Worm (Caenorhabditis elegans) whole organism, L1 larva: ENCODE measurements around the gene C54E4.1.

Source experiments
- aly-2 ChIP-seq: fragments of 150-350 bp; optimal IDR thresholded peaks from 2 replicates; lab custom pipeline; 2014; ENCODE audit warnings: missing biosample characterization, missing genetic modification characterization
- blmp-1 ChIP-seq: fragments of 150-350 bp; optimal IDR thresholded peaks from 2 replicates; lab custom pipeline; 2014; ENCODE audit warnings: missing biosample characterization, missing genetic modification characterization
- ceh-8 ChIP-seq: fragments of 200-800 bp; sonication (Bioruptor generic); optimal IDR thresholded peaks from 2 replicates; lab custom pipeline; 2018; ENCODE audit warnings: mild to moderate bottlenecking, missing genetic modification characterization, moderate library complexity, missing compliant biosample characterization
- ceh-82 ChIP-seq, 3 experiments: fragments of 150-350 bp in 1 of 3; sonication (generic microtip) in 2 of 3; optimal IDR thresholded peaks; 2 replicates each; lab custom pipeline; 2014 to 2017; ENCODE audit warnings: missing biosample characterization in 3 of 3, missing genetic modification characterization in 3 of 3
- ceh-88 ChIP-seq: fragments of 200-800 bp; sonication (Bioruptor generic); IDR thresholded peaks from 2 replicates; pipeline ENCODE4 v1.3.6; 2022; ENCODE audit warnings: missing genetic modification characterization, missing compliant biosample characterization
- ces-1 ChIP-seq: fragments of 150-350 bp; optimal IDR thresholded peaks from 2 replicates; lab custom pipeline; 2014; ENCODE audit warnings: missing biosample characterization, missing genetic modification reagents, missing genetic modification characterization
- dpl-1 ChIP-seq, 3 experiments: fragments of 150-350 bp in 2 of 3; sonication (generic microtip) in 1 of 3; optimal IDR thresholded peaks; 2 replicates each; lab custom pipeline; 2014 to 2017; ENCODE audit warnings: missing biosample characterization in 3 of 3, missing genetic modification characterization in 3 of 3, missing genetic modification reagents in 3 of 3
- dsc-1 ChIP-seq: sonication (generic microtip); optimal IDR thresholded peaks from 2 replicates; lab custom pipeline; 2016; ENCODE audit warnings: mild to moderate bottlenecking, missing genetic modification characterization, missing compliant biosample characterization
- efl-1 ChIP-seq, 4 experiments: fragments of 150-350 bp; optimal IDR thresholded peaks in 3 of 4; peaks in 1 of 4; 1 replicate in 1 of 4; 2 replicates in 3 of 4; lab custom pipeline; 2014; ENCODE audit warnings: missing biosample characterization in 2 of 4, missing genetic modification characterization in 2 of 4, missing genetic modification reagents in 2 of 4
- egl-27 ChIP-seq, 2 experiments: fragments of 150-350 bp in 1 of 2; sonication (generic microtip); optimal IDR thresholded peaks; 3 replicates each; lab custom pipeline; 2017 to 2018; ENCODE audit warnings: missing biosample characterization in 2 of 2, missing genetic modification characterization in 2 of 2, missing genetic modification reagents in 2 of 2
- elt-2 ChIP-seq: sonication (generic microtip); optimal IDR thresholded peaks from 2 replicates; lab custom pipeline; 2016; ENCODE audit warnings: missing genetic modification characterization, mild to moderate bottlenecking, inconsistent platforms, missing compliant biosample characterization, missing genetic modification reagents
- elt-3 ChIP-seq, 6 experiments: fragments of 150-350 bp in 1 of 6; sonication (generic microtip); optimal IDR thresholded peaks; 2 replicates each; lab custom pipeline; 2017 to 2018; ENCODE audit warnings: missing biosample characterization in 6 of 6, missing genetic modification characterization in 6 of 6, inconsistent platforms in 1 of 6
- ets-5 ChIP-seq: fragments of 200-800 bp; sonication (Bioruptor generic); IDR thresholded peaks from 2 replicates; pipeline ENCODE4 v1.3.6; 2022; ENCODE audit warnings: missing genetic modification characterization, missing compliant biosample characterization
- fkh-4 ChIP-seq: sonication (generic microtip); optimal IDR thresholded peaks from 2 replicates; lab custom pipeline; 2016; ENCODE audit warnings: missing compliant biosample characterization, missing genetic modification characterization, borderline replicate concordance
- grh-1 ChIP-seq: fragments of 200-800 bp; sonication (Bioruptor generic); IDR thresholded peaks from 2 replicates; pipeline ENCODE4 v1.3.6; 2022; ENCODE audit warnings: missing genetic modification reagents, missing genetic modification characterization, missing compliant biosample characterization
- hlh-17 ChIP-seq: fragments of 200-800 bp; sonication (Bioruptor generic); optimal IDR thresholded peaks from 2 replicates; lab custom pipeline; 2018; ENCODE audit warnings: missing genetic modification characterization, mild to moderate bottlenecking, missing compliant biosample characterization, moderate library complexity, borderline replicate concordance
- irx-1 ChIP-seq: sonication (generic microtip); optimal IDR thresholded peaks from 2 replicates; lab custom pipeline; 2016; ENCODE audit warnings: missing genetic modification characterization, missing compliant biosample characterization
- isw-1 ChIP-seq: fragments of 200-800 bp; sonication (Bioruptor generic); IDR thresholded peaks from 2 replicates; pipeline ENCODE4 v1.3.6; 2022; ENCODE audit warnings: missing genetic modification characterization, missing compliant biosample characterization
- jun-1 ChIP-seq: fragments of 150-350 bp; optimal IDR thresholded peaks from 2 replicates; lab custom pipeline; 2014; ENCODE audit warnings: missing biosample characterization, missing genetic modification reagents, missing genetic modification characterization
- lin-13 ChIP-seq: fragments of 150-350 bp; optimal IDR thresholded peaks from 2 replicates; lab custom pipeline; 2014; ENCODE audit warnings: missing biosample characterization, missing genetic modification reagents, missing genetic modification characterization
- lin-14 ChIP-seq: fragments of 200-800 bp; sonication (Bioruptor generic); optimal IDR thresholded peaks from 2 replicates; lab custom pipeline; 2018; ENCODE audit warnings: mild to moderate bottlenecking, missing genetic modification characterization, moderate library complexity, missing compliant biosample characterization
- lir-3 ChIP-seq: sonication (generic microtip); optimal IDR thresholded peaks from 2 replicates; lab custom pipeline; 2016; ENCODE audit warnings: mild to moderate bottlenecking, missing genetic modification characterization, moderate library complexity, missing compliant biosample characterization; ENCODE audit not compliant: poor library complexity
- mab-9 ChIP-seq: fragments of 200-800 bp; sonication (Bioruptor generic); IDR thresholded peaks from 2 replicates; pipeline ENCODE4 v1.3.6; 2022; ENCODE audit warnings: missing genetic modification reagents, missing genetic modification characterization, missing compliant biosample characterization
- mdl-1 ChIP-seq, 2 experiments: fragments of 150-350 bp; optimal IDR thresholded peaks; 2 replicates each; lab custom pipeline; 2014 to 2017; ENCODE audit warnings: missing biosample characterization in 2 of 2, missing genetic modification characterization in 2 of 2, inconsistent platforms in 1 of 2
- mep-1 ChIP-seq: fragments of 150-350 bp; optimal IDR thresholded peaks from 2 replicates; lab custom pipeline; 2014; ENCODE audit warnings: missing biosample characterization, missing genetic modification characterization
- nhr-11 ChIP-seq: fragments of 150-350 bp; optimal IDR thresholded peaks from 2 replicates; lab custom pipeline; 2014; ENCODE audit warnings: missing biosample characterization, missing genetic modification characterization
- nhr-19 ChIP-seq: fragments of 200-800 bp; sonication (Bioruptor generic); conservative IDR thresholded peaks from 2 replicates; pipeline ENCODE4 v1.3.6; 2022; ENCODE audit warnings: missing genetic modification characterization, missing compliant biosample characterization
- nhr-47 ChIP-seq: sonication (generic microtip); optimal IDR thresholded peaks from 2 replicates; lab custom pipeline; 2016; ENCODE audit warnings: mild to moderate bottlenecking, missing genetic modification characterization, moderate library complexity, missing compliant biosample characterization
- nhr-84 ChIP-seq: sonication (generic microtip); optimal IDR thresholded peaks from 2 replicates; lab custom pipeline; 2017; ENCODE audit warnings: missing biosample characterization, missing genetic modification characterization
- skn-1 ChIP-seq: fragments of 150-350 bp; optimal IDR thresholded peaks from 2 replicates; lab custom pipeline; 2014; ENCODE audit warnings: missing biosample characterization, missing genetic modification characterization
- sptf-1 ChIP-seq: fragments of 150-350 bp; optimal IDR thresholded peaks from 2 replicates; lab custom pipeline; 2014; ENCODE audit warnings: missing biosample characterization, missing genetic modification characterization
- tlp-1 ChIP-seq: fragments of 150-350 bp; optimal IDR thresholded peaks from 2 replicates; lab custom pipeline; 2014; ENCODE audit warnings: missing biosample characterization, missing genetic modification characterization
- unc-62 ChIP-seq: fragments of 150-350 bp; optimal IDR thresholded peaks from 2 replicates; lab custom pipeline; 2014; ENCODE audit warnings: missing biosample characterization, missing genetic modification reagents, missing genetic modification characterization
- zag-1 ChIP-seq: fragments of 150-350 bp; optimal IDR thresholded peaks from 2 replicates; lab custom pipeline; 2014; ENCODE audit warnings: missing biosample characterization, missing genetic modification characterization
- ztf-11 ChIP-seq, 2 experiments: sonication (generic microtip); optimal IDR thresholded peaks; 2 replicates each; lab custom pipeline; 2016 to 2017; ENCODE audit warnings: missing genetic modification characterization in 2 of 2, missing biosample characterization in 1 of 2, missing compliant biosample characterization in 1 of 2
- ztf-4 ChIP-seq: fragments of 150-350 bp; optimal IDR thresholded peaks from 2 replicates; lab custom pipeline; 2014; ENCODE audit warnings: missing biosample characterization, missing genetic modification characterization

Gene C54E4.1

DNA sequence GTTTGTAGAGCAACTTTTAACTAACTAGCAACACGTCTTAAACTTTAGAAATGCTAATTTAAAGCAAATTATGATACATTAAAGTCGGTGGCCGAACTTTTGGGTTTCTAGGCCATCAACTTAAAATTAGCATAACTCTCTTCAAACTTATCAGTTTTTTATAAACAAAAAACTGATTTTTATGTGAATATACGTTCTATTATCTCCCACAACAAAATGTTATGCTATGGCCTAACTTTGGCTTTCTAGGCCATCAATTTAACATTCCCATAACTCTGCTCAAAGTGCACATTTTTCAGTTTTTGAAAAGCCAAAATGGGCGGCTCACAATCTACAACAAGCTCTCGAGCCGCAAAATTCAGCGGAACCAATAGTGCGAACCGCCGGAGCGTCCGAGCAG lies at the start of gene C54E4.1:
TSS of gene C54E4.1 (plus strand) at position 301 of the 400 bp plus-strand sequence.
- TF ChIP-seq dpl-1 (GFP tag; optimal IDR thresholded peaks at IDR 0.05; lab: Kevin White, UChicago): no peak
- no peak for TF ChIP-seq jun-1 (tag; lab: Kevin White, UChicago)
- TF ChIP-seq sptf-1 (tag; lab: Kevin White, UChicago): no peak
- no peak for TF ChIP-seq lin-13 (GFP tag; lab: Kevin White, UChicago)
- no peak for TF ChIP-seq ztf-11 (tag; optimal IDR thresholded peaks at IDR 0.05; lab: Kevin White, UChicago)
- TF ChIP-seq aly-2 (tag; lab: Kevin White, UChicago): no peak
- TF ChIP-seq lir-3 (tag; lab: Kevin White, UChicago): no peak

DNA sequence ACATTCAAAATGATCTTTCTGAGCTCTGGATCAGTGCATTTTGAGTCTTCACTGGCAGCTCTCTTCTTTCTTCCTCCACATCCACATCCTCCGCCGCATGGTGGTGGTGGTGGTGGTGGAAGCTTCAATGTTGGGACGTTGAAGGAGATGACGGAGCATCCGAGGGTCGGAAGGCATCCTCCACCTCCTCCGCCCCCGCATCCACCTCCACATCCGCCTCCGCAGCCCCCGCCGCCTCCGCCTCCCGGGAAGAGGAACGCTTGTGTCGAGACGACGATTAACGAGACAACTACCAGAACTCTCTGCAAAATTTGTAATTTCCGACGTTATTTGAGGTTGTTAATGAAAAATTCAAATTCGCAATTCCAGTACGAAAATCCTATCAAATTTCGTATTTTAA lies 48.0 kb upstream of the C54E4.1 start:
- TF ChIP-seq unc-62 (GFP tag; lab: Kevin White, UChicago) (no peak), ceh-8 (GFP tag; lab: Kevin White, UChicago) (peak; percentile 42), efl-1 (optimal IDR thresholded peaks at IDR 0.05; lab: Kevin White, UChicago) (no peak), efl-1 (GFP tag; optimal IDR thresholded peaks at IDR 0.05 in 1 of 2; lab: Kevin White, UChicago) (peak in 1 of 2 experiments; percentile 35)

DNA sequence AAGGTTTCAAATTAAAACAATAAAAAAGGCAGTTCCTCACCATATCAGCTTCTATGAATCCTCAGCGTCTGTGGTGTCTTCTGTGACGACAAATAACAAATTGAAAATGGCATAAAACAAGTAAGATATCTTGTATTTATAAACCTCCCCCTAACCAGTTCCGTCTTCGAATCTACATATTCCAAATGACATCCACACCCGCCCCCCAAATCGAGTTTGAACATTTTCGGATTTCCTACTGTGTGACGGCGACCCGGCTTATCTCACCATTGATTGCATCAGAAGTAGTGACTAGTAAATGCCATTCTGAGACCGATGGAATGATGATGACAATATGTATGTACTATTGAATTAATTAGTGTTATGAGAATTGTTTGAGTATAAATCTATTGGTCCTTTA lies 46.6 kb upstream of the C54E4.1 start, which contains the start of gene grl-20:
TSS of gene grl-20 (minus strand) at position 101 of the 400 bp plus-strand sequence.
- TF ChIP-seq hlh-17 (no peak), nhr-84 (tag; lab: Kevin White, UChicago) (no peak), mab-9 (no peak), fkh-4 (tag; lab: Kevin White, UChicago) (no peak), ces-1 (no peak)

DNA sequence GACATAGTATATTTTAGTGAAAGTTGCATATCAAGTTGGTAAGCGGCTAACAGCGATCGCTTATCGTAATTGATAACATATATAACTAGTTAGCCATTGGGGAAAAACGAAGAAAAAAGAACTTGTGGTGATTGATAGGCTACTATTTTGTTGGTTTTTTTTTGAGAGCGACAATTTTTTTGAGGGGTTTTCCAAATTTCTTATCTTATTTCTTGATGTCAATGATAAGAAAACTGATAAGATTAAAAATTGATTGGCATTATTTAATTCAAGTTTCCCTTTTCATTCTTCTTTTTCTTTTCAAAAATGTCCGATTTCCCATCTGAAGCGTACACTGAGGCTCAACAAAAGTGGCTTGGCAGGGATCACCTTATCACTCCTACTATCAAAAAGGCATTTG lies 44.7 kb upstream of the C54E4.1 start, which contains the start of gene prmt-6:
TSS of gene prmt-6 (plus strand) at position 252 of the 400 bp plus-strand sequence.
- TF ChIP-seq ceh-88 (GFP tag; lab: Robert Waterston, UW): no peak
- TF ChIP-seq isw-1 (GFP tag; lab: Robert Waterston, UW): no peak
- no peak for TF ChIP-seq ets-5 (GFP tag; lab: Robert Waterston, UW)
- no peak for TF ChIP-seq ztf-11 (tag; optimal IDR thresholded peaks at IDR 0.05; lab: Kevin White, UChicago)
- TF ChIP-seq elt-2 (tag; lab: Kevin White, UChicago): peak; percentile 72
- no peak for TF ChIP-seq nhr-11 (tag; lab: Kevin White, UChicago)
- TF ChIP-seq blmp-1 (tag; lab: Kevin White, UChicago): peak; percentile 28
- TF ChIP-seq elt-3 (tag; optimal IDR thresholded peaks at IDR 0.05; lab: Kevin White, UChicago): peak in 3 of 6 experiments; percentile 14 to 84 (median 36)
- TF ChIP-seq, all 84 proteins: peak for 3

DNA sequence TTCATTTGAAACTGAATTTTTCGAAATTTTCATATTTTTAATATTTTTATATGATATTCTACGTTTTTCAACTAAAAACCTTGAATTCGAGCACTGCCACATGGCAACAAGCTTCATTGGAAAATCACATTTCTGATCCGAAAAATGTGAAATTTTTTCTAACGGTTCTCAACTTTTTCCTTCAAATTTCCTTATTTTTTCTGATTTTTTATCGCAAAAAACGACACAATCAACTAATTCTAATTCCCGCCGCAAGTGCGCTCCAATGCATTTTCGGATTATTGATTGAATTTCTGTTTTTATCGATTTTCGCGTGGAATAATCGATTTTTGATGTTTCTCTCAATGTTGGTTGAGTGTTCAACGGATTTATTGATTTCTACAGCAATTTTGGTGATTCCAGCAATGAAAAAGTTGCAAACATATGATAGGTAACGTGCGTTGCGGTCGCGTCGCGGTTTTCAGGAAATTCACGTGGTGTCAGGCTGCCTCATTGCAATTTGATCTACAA lies 41.9 kb upstream of the C54E4.1 start, which contains the start of gene C23H5.12:
TSS of gene C23H5.12 (plus strand) at position 51 of the 510 bp plus-strand sequence.
- TF ChIP-seq mep-1: no peak
- no peak for TF ChIP-seq zag-1 (tag; lab: Kevin White, UChicago)
- TF ChIP-seq ceh-8 (GFP tag; lab: Kevin White, UChicago): no peak
- TF ChIP-seq skn-1 (tag; lab: Kevin White, UChicago): no peak
- TF ChIP-seq ceh-82 (tag; optimal IDR thresholded peaks at IDR 0.05; lab: Kevin White, UChicago): no peak
- TF ChIP-seq lir-3 (tag; lab: Kevin White, UChicago): no peak
- no peak for TF ChIP-seq lin-14
- no peak for TF ChIP-seq dpl-1 (GFP tag; optimal IDR thresholded peaks at IDR 0.05; lab: Kevin White, UChicago)
- no peak for TF ChIP-seq nhr-19
- TF ChIP-seq dsc-1 (tag; lab: Kevin White, UChicago): no peak
- TF ChIP-seq elt-3 (tag; optimal IDR thresholded peaks at IDR 0.05; lab: Kevin White, UChicago): no peak
- TF ChIP-seq grh-1: no peak
- TF ChIP-seq mdl-1 (tag; optimal IDR thresholded peaks at IDR 0.05; lab: Kevin White, UChicago): no peak
- no peak for TF ChIP-seq nhr-47 (tag; lab: Kevin White, UChicago)
- no peak for TF ChIP-seq irx-1 (tag; lab: Kevin White, UChicago)
- TF ChIP-seq tlp-1 (tag; lab: Kevin White, UChicago): no peak
- TF ChIP-seq egl-27 (tag; optimal IDR thresholded peaks at IDR 0.05; lab: Kevin White, UChicago): no peak
- no peak for TF ChIP-seq nhr-84 (tag; lab: Kevin White, UChicago)
- TF ChIP-seq ztf-4 (tag; lab: Kevin White, UChicago): no peak
